Worm (Caenorhabditis elegans): ENCODE measurements around the gene F01D5.7.
"Not testable (repeated sequence)": the region's sequence is repeated elsewhere in the genome, so short reads cannot be mapped to it uniquely, and the experiment has no call there.

Gene F01D5.7

ce11 chrII:14019625-14020024 is 11.2 kb downstream of the F01D5.7 start:
- TF ChIP-seq F37B4.10 (GFP tag; IDR thresholded peaks at IDR 0.05) (0 out of 2 replicates have a peak, but pooled peaks have one; percentile 83), bed-2 (GFP tag; IDR thresholded peaks at IDR 0.05) (0 out of 2 replicates have a peak, but pooled peaks have one; percentile 27), F33H1.4 (GFP tag; IDR thresholded peaks at IDR 0.05) (0 out of 2 replicates have a peak, but pooled peaks have one; percentile 9), sea-2 (GFP tag; IDR thresholded peaks at IDR 0.05) (peak; percentile 68; the same call in 1 of the 2 replicates), Y79H2A.3 (GFP tag; conservative IDR thresholded peaks at IDR 0.05) (0 out of 2 replicates have a peak, but pooled peaks have one; percentile 15), sptf-2 (GFP tag; optimal IDR thresholded peaks at IDR 0.05) (peak; percentile 40), nfyb-1 (GFP tag; IDR thresholded peaks at IDR 0.05) (0 out of 2 replicates have a peak, but pooled peaks have one; percentile 27), ekl-4 (GFP tag; IDR thresholded peaks at IDR 0.05) (peak; percentile 56), ceh-58 (GFP tag; IDR thresholded peaks at IDR 0.05) (peak; percentile 92; the same call in 1 of the 2 replicates), F10E7.11 (tag; optimal IDR thresholded peaks at IDR 0.05) (peak; percentile 2), attf-3 (GFP tag; conservative IDR thresholded peaks at IDR 0.05) (peak; percentile 67), attf-6 (GFP tag; IDR thresholded peaks at IDR 0.05) (0 out of 2 replicates have a peak, but pooled peaks have one; percentile 30), egl-44 (GFP tag; IDR thresholded peaks at IDR 0.05) (peak; percentile 45; the same call in 1 of the 2 replicates), lin-26 (GFP tag; IDR thresholded peaks at IDR 0.05) (0 out of 2 replicates have a peak, but pooled peaks have one; percentile 75), ztf-6 (GFP tag; IDR thresholded peaks at IDR 0.05) (peak; percentile 12; the same call in 1 of the 2 replicates), ets-4 (GFP tag; optimal IDR thresholded peaks at IDR 0.05) (peak; percentile 13), F52B5.7 (tag; optimal IDR thresholded peaks at IDR 0.05) (peak; percentile 18), cebp-2 (GFP tag; IDR thresholded peaks at IDR 0.05) (peak; percentile 88; the same call in 1 of the 2 replicates), ztf-25 (GFP tag; IDR thresholded peaks at IDR 0.05) (peak; percentile 81), egrh-3 (GFP tag; IDR thresholded peaks at IDR 0.05) (peak; percentile 100), D2030.7 (GFP tag; IDR thresholded peaks at IDR 0.05) (peak; percentile 40; the same call in 1 of the 2 replicates), rcor-1 (GFP tag; IDR thresholded peaks at IDR 0.05) (peak; percentile 8; the same call in 1 of the 2 replicates), K11D2.4 (GFP tag; IDR thresholded peaks at IDR 0.05) (0 out of 2 replicates have a peak, but pooled peaks have one; percentile 19), let-526 (GFP tag; IDR thresholded peaks at IDR 0.05) (peak; percentile 72; the same call in 1 of the 2 replicates), nhr-120 (GFP tag; IDR thresholded peaks at IDR 0.05) (0 out of 2 replicates have a peak, but pooled peaks have one; percentile 9), attf-5 (GFP tag; optimal IDR thresholded peaks at IDR 0.05) (peak; percentile 14), hsf-1 (GFP tag; IDR thresholded peaks at IDR 0.05) (peak; percentile 60; the same call in 1 of the 2 replicates), lag-1 (GFP tag; IDR thresholded peaks at IDR 0.05) (0 out of 2 replicates have a peak, but pooled peaks have one; percentile 43), egl-18 (GFP tag; IDR thresholded peaks at IDR 0.05) (0 out of 2 replicates have a peak, but pooled peaks have one; percentile 61), mcd-1 (GFP tag; IDR thresholded peaks at IDR 0.05) (peak; percentile 61), zfh-2 (GFP tag; conservative IDR thresholded peaks at IDR 0.05) (peak; percentile 96)

DNA sequence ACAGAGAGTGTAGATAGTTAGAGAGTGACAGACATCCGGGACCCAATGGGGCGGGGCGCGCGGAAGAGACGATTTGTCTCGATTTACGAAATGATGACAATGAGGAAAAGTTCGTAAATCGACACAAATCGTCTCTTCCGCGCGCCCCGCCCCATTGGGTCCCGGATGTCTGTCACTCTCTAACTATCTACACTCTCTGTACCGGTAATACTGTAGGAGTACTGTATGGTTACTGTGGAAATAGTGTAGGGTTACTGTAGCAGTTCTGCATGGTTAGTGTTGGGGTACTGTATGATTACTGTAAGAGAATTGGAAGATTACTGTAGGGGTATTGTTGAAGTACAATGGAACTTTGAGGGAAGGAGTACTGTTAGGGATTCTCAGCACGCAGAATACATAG is 12.8 kb downstream of the F01D5.7 start, which contains the start of gene F01D5.10:
TSS of gene F01D5.10 (minus strand) at position 101 of the 400 bp plus-strand sequence.
- TF ChIP-seq lir-1 (GFP tag; conservative IDR thresholded peaks at IDR 0.05); him-1 (tag; optimal IDR thresholded peaks at IDR 0.05); rec-8 (tag; optimal IDR thresholded peaks at IDR 0.05): not testable (repeated sequence)

DNA sequence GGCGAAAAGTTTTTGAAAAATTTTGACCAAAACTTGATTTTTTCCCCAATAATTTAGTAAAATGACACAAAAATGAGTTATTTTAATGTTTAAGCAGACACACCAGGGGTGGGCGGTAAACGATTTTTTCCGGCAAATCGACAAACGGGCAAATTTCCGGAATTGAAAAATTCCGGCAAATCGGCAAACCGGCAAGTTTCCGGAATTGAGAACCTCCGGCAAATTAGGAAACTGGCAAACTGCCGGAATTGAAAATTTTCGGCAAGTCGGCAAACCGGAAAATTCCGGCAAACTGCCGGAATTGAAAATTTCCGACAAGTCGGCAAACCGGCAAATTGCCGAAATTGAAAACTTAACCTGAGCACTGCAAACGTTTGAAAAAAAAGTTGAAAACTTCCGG is 24.2 kb downstream of the F01D5.7 start:
- TF ChIP-seq C06A6.2 (GFP tag; conservative IDR thresholded peaks at IDR 0.05) (peak; percentile 32; the same call in 1 of the 2 replicates), chd-7 (tag; optimal IDR thresholded peaks at IDR 0.05) (peak; percentile 3), B0336.3 (GFP tag; IDR thresholded peaks at IDR 0.05) (0 out of 2 replicates have a peak, but pooled peaks have one; percentile 56), aptf-3 (GFP tag; IDR thresholded peaks at IDR 0.05) (peak; percentile 49; the same call in 1 of the 2 replicates), K11D2.4 (GFP tag; IDR thresholded peaks at IDR 0.05) (peak; percentile 66), Y95B8A.8 (GFP tag; IDR thresholded peaks at IDR 0.05) (no peak), zim-3 (tag; optimal IDR thresholded peaks at IDR 0.05) (peak; percentile 40), cebp-1 (GFP tag; IDR thresholded peaks at IDR 0.05) (no peak), cebp-1 (tag; optimal IDR thresholded peaks at IDR 0.05) (peak; percentile 47), nfyb-1 (GFP tag; IDR thresholded peaks at IDR 0.05) (peak; percentile 72; the same call in 1 of the 2 replicates), ceh-100 (GFP tag; IDR thresholded peaks at IDR 0.05) (peak; percentile 46; the same call in 1 of the 2 replicates), mcd-1 (GFP tag; IDR thresholded peaks at IDR 0.05) (peak; percentile 32; the same call in 1 of the 2 replicates), zfh-2 (GFP tag; conservative IDR thresholded peaks at IDR 0.05) (no peak; the same call in 1 of the 2 replicates), lsy-27 (tag; optimal IDR thresholded peaks at IDR 0.05; ENCODE audit: borderline replicate concordance, insufficient read depth) (no peak), unc-130 (GFP tag; optimal IDR thresholded peaks at IDR 0.05) (no peak)

Measured in whole organism, young adult.